Worm (Caenorhabditis elegans) whole organism, L2 larva: ENCODE data around the gene pigw-1.

Source experiments
- C34F6.9 ChIP-seq: fragments of 150-350 bp; optimal IDR thresholded peaks from 2 replicates; lab custom pipeline; 2014; ENCODE audit warnings: missing biosample characterization, missing genetic modification characterization
- F13H6.1 ChIP-seq: sonication (generic microtip); optimal IDR thresholded peaks from 2 replicates; lab custom pipeline; 2016; ENCODE audit warnings: missing genetic modification characterization, missing compliant biosample characterization
- R02D3.7 ChIP-seq: fragments of 150-350 bp; optimal IDR thresholded peaks from 2 replicates; lab custom pipeline; 2014; ENCODE audit warnings: missing biosample characterization, missing genetic modification characterization
- ZK546.5 ChIP-seq: sonication (generic microtip); optimal IDR thresholded peaks from 2 replicates; lab custom pipeline; 2017; ENCODE audit warnings: missing biosample characterization, missing genetic modification characterization
- alr-1 ChIP-seq: fragments of 150-350 bp; optimal IDR thresholded peaks from 2 replicates; lab custom pipeline; 2014; ENCODE audit warnings: missing biosample characterization, missing genetic modification characterization
- aly-2 ChIP-seq: fragments of 150-350 bp; optimal IDR thresholded peaks from 2 replicates; lab custom pipeline; 2014; ENCODE audit warnings: missing biosample characterization, missing genetic modification characterization
- ama-1 ChIP-seq: fragments of 150-350 bp; optimal IDR thresholded peaks from 2 replicates; lab custom pipeline; 2018; ENCODE audit warnings: inconsistent platforms
- blmp-1 ChIP-seq: sonication (generic microtip); optimal IDR thresholded peaks from 2 replicates; lab custom pipeline; 2017; ENCODE audit warnings: missing genetic modification characterization, mild to moderate bottlenecking, missing compliant biosample characterization, antibody characterized with exemption, moderate library complexity; ENCODE audit not compliant: insufficient read depth
- ceh-16 ChIP-seq: fragments of 150-350 bp; optimal IDR thresholded peaks from 2 replicates; lab custom pipeline; 2014; ENCODE audit warnings: missing biosample characterization, missing genetic modification characterization
- ceh-82 ChIP-seq: fragments of 150-350 bp; optimal IDR thresholded peaks from 2 replicates; lab custom pipeline; 2014; ENCODE audit warnings: missing biosample characterization, missing genetic modification characterization
- dmd-4 ChIP-seq: sonication (generic microtip); optimal IDR thresholded peaks from 2 replicates; lab custom pipeline; 2017; ENCODE audit warnings: missing biosample characterization, missing genetic modification characterization
- egl-27 ChIP-seq: sonication (generic microtip); optimal IDR thresholded peaks from 3 replicates; lab custom pipeline; 2017; ENCODE audit warnings: missing biosample characterization, missing genetic modification reagents, missing genetic modification characterization
- elt-3 ChIP-seq: sonication (generic microtip); optimal IDR thresholded peaks from 2 replicates; lab custom pipeline; 2017; ENCODE audit warnings: missing biosample characterization, missing genetic modification characterization
- fos-1 ChIP-seq: fragments of 150-350 bp; optimal IDR thresholded peaks from 2 replicates; lab custom pipeline; 2014; ENCODE audit warnings: missing biosample characterization, missing genetic modification characterization
- lin-11 ChIP-seq: fragments of 150-350 bp; sonication (generic microtip); optimal IDR thresholded peaks from 2 replicates; lab custom pipeline; 2014; ENCODE audit warnings: missing biosample characterization, missing genetic modification characterization, inconsistent platforms, mixed read lengths
- lin-39 ChIP-seq: fragments of 150-350 bp; optimal IDR thresholded peaks from 2 replicates; lab custom pipeline; 2014; ENCODE audit warnings: missing biosample characterization, missing genetic modification reagents, missing genetic modification characterization
- lsy-2 ChIP-seq, 2 experiments: fragments of 150-350 bp in 1 of 2; sonication (generic microtip) in 1 of 2; optimal IDR thresholded peaks; 2 replicates each; lab custom pipeline; 2014 to 2017; ENCODE audit warnings: missing biosample characterization in 2 of 2, missing genetic modification characterization in 2 of 2
- mbf-1 ChIP-seq: sonication (generic microtip); optimal IDR thresholded peaks from 2 replicates; lab custom pipeline; 2017; ENCODE audit warnings: missing biosample characterization, missing genetic modification characterization
- mdl-1 ChIP-seq, 2 experiments: fragments of 150-350 bp in 1 of 2; sonication (generic microtip) in 1 of 2; optimal IDR thresholded peaks; 2 replicates each; lab custom pipeline; 2017; ENCODE audit warnings: missing biosample characterization in 2 of 2, missing genetic modification characterization in 2 of 2
- nhr-10 ChIP-seq: sonication (generic microtip); optimal IDR thresholded peaks from 2 replicates; lab custom pipeline; 2017; ENCODE audit warnings: missing biosample characterization, missing genetic modification characterization
- nhr-23 ChIP-seq: fragments of 150-350 bp; optimal IDR thresholded peaks from 2 replicates; lab custom pipeline; 2014; ENCODE audit warnings: missing biosample characterization, missing genetic modification reagents, missing genetic modification characterization
- nhr-6 ChIP-seq: fragments of 150-350 bp; optimal IDR thresholded peaks from 2 replicates; lab custom pipeline; 2014; ENCODE audit warnings: missing biosample characterization, missing genetic modification characterization
- nhr-77 ChIP-seq: fragments of 150-350 bp; optimal IDR thresholded peaks from 2 replicates; lab custom pipeline; 2014; ENCODE audit warnings: missing biosample characterization, missing genetic modification characterization
- sem-4 ChIP-seq: fragments of 150-350 bp; optimal IDR thresholded peaks from 2 replicates; lab custom pipeline; 2014; ENCODE audit warnings: missing biosample characterization, missing genetic modification reagents, missing genetic modification characterization
- skn-1 ChIP-seq: sonication (generic microtip); optimal IDR thresholded peaks from 2 replicates; lab custom pipeline; 2017; ENCODE audit warnings: missing biosample characterization, missing genetic modification characterization
- sma-9 ChIP-seq, 2 experiments: fragments of 150-350 bp in 1 of 2; sonication (generic microtip) in 1 of 2; optimal IDR thresholded peaks; 2 replicates each; lab custom pipeline; 2014 to 2016; ENCODE audit warnings: missing genetic modification characterization in 2 of 2, mild to moderate bottlenecking in 1 of 2, missing biosample characterization in 1 of 2, missing compliant biosample characterization in 1 of 2, missing genetic modification reagents in 1 of 2, moderate library complexity in 1 of 2
- snpc-4 ChIP-seq: fragments of 150-350 bp; optimal IDR thresholded peaks from 2 replicates; lab custom pipeline; 2014; ENCODE audit warnings: missing biosample characterization, missing genetic modification characterization
- unc-55 ChIP-seq: fragments of 150-350 bp; sonication (generic microtip); optimal IDR thresholded peaks from 3 replicates; lab custom pipeline; 2014; ENCODE audit warnings: missing biosample characterization, missing genetic modification reagents, missing genetic modification characterization
- unc-62 ChIP-seq: fragments of 150-350 bp; optimal IDR thresholded peaks from 2 replicates; lab custom pipeline; 2014; ENCODE audit warnings: missing biosample characterization, missing genetic modification reagents, missing genetic modification characterization
- zag-1 ChIP-seq: fragments of 150-350 bp; optimal IDR thresholded peaks from 2 replicates; lab custom pipeline; 2014; ENCODE audit warnings: missing biosample characterization, missing genetic modification characterization
- ztf-1 ChIP-seq: fragments of 200-800 bp; sonication (Bioruptor generic); conservative IDR thresholded peaks from 2 replicates; pipeline ENCODE4 v1.3.6; 2022; ENCODE audit warnings: missing genetic modification characterization, missing compliant biosample characterization
- ztf-4 ChIP-seq: fragments of 150-350 bp; optimal IDR thresholded peaks from 2 replicates; lab custom pipeline; 2014; ENCODE audit warnings: missing biosample characterization, missing genetic modification characterization

pigw-1 gene

DNA sequence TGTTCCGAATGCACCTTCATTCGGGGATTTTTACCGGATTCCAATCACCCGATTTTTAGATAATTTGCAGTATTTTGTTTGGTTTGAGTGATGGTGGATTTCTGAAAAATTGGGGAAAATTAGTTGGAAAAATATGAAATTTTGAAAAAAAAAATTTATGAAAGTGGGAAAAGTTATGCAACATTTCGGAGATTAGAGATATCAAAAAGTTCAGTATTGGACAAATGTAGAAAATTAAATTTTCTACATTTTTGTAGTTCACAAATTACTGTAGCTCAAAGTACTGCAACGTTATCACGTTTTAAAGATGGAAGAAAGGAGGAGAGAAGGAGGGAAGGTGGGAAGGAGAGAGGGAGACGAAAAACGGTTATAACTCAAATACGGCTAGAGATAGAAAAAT is 32.2 kb downstream of the pigw-1 start, which contains the start of gene ptc-3:
Gene ptc-3, minus strand, starts transcription at position 101 of the 400 bp plus-strand sequence.
- TF ChIP-seq egl-27 (tag; lab: Kevin White, UChicago) (no peak), blmp-1 (tag; lab: Kevin White, UChicago) (no peak)

DNA sequence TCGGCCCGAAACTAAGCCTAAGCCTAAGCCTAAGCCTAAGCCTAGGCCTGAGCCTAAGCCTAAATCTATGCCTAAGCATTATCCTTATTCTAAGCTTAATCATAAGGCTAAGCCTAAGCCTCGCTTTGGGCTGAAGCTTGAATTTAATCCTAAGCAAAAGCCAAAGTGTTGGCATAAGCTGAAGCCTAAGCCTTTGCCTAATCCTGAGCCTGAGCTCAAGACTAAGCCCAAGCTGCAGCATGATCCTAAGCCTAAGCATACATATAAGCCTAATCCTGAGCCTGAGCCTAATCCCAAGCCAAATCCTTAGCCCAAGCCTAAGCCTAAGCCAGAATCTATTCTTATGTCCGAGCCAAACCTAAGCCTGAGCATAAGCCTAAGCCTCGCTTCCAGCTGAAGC is 38.2 kb downstream of the pigw-1 start:
- TF ChIP-seq egl-27 (tag; lab: Kevin White, UChicago): no peak
- TF ChIP-seq ceh-82: no peak
- TF ChIP-seq dmd-4 (tag; lab: Kevin White, UChicago): no peak
- no peak for TF ChIP-seq ztf-1 (GFP tag; lab: Robert Waterston, UW)
- no peak for TF ChIP-seq nhr-23 (tag; lab: Kevin White, UChicago)
- no peak for TF ChIP-seq nhr-77 (tag; lab: Kevin White, UChicago)
- no peak for TF ChIP-seq lin-39 (tag; lab: Kevin White, UChicago)
- TF ChIP-seq zag-1 (tag; lab: Kevin White, UChicago): no peak

DNA sequence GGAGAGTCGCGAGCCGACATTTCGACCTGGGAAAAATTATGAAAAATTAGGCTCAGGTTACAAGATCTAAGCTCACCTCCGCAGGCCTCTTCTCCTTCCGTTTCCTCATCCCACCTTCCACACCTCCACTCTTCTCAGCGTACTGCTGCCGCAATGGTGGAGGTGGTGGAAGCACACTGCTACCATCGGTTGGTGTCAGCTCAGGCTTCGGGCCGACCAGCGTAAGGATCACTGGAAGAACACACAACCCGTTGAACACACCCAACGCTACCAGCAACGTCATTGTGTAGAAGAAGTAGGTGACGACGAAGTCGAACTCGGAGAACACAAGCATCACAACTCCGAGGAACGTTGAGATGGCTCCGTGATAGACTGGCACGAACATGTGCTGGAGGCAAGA is 39.0 kb downstream of the pigw-1 start:
- no peak for TF ChIP-seq unc-55 (GFP tag; lab: Kevin White, UChicago)
- TF ChIP-seq lin-11 (tag; lab: Kevin White, UChicago): no peak
- no peak for TF ChIP-seq nhr-77 (tag; lab: Kevin White, UChicago)
- TF ChIP-seq ZK546.5 (tag; lab: Kevin White, UChicago): no peak
- TF ChIP-seq nhr-6 (tag; lab: Kevin White, UChicago): no peak
- no peak for TF ChIP-seq alr-1
- no peak for TF ChIP-seq nhr-10 (tag; lab: Kevin White, UChicago)
- TF ChIP-seq mbf-1 (tag; lab: Kevin White, UChicago): no peak
- TF ChIP-seq ztf-4 (tag; lab: Kevin White, UChicago): no peak
- no peak for TF ChIP-seq aly-2 (tag; lab: Kevin White, UChicago)
- TF ChIP-seq sma-9 (GFP tag; optimal IDR thresholded peaks at IDR 0.05; lab: Kevin White, UChicago): no peak
- no peak for TF ChIP-seq sma-9 (tag; optimal IDR thresholded peaks at IDR 0.05; lab: Kevin White, UChicago)
- TF ChIP-seq ama-1 (lab: Kevin White, UChicago): no peak
- no peak for TF ChIP-seq mdl-1 (tag; optimal IDR thresholded peaks at IDR 0.05; lab: Kevin White, UChicago)

DNA sequence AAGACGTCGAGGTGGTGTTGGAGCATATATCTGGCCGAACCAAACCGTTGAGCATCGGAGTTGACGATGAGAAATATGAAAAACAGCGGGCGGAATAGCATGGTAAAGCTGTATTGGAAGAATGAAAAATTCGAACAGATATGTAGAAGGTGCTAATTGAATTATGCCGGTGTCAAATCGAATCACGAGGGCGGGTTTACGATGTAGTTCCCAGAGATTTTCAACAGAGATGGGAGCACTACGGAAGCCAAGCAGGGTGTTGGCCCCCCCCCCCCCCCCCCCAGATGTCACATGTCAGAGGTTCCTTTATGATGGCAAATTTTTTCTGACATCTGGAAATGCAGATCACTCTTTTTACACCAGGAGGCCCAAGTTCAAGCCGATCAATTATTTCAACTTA is 41.6 kb downstream of the pigw-1 start, which contains the start of gene Y110A2AL.7:
Gene Y110A2AL.7, minus strand, starts transcription at position 101 of the 400 bp plus-strand sequence.
- TF ChIP-seq ceh-16 (no peak), alr-1 (no peak), C34F6.9 (tag; lab: Kevin White, UChicago) (no peak), R02D3.7 (tag; lab: Kevin White, UChicago) (no peak), ztf-1 (GFP tag; lab: Robert Waterston, UW) (no peak), mbf-1 (tag; lab: Kevin White, UChicago) (no peak), elt-3 (tag; lab: Kevin White, UChicago) (no peak), sem-4 (tag; lab: Kevin White, UChicago) (no peak), snpc-4 (tag; lab: Kevin White, UChicago) (no peak), lsy-2 (tag; optimal IDR thresholded peaks at IDR 0.05; lab: Kevin White, UChicago) (no peak), aly-2 (tag; lab: Kevin White, UChicago) (no peak), unc-55 (GFP tag; lab: Kevin White, UChicago) (no peak), lin-39 (tag; lab: Kevin White, UChicago) (no peak), fos-1 (tag; lab: Kevin White, UChicago) (no peak)
- TF ChIP-seq, all 48 proteins: peak for 0

DNA sequence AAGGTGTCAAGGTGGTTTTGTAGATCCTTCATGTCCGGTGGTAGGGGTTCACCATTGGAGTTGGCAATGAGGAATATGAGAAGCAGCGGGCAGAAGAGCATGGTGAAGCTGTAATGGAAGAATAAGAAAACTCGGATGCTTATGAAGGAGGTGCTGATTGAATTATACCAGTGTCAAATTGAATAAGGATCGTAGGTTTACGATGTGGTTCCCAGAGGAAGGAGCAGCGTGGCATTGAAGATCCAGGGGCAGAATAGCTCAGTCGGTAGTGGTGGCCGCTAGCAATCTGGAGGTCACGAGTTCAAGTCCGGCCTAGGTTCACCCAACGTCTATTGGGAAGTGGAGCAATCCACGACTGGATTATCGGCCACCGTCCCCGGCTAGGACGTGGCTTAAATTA is 43.2 kb downstream of the pigw-1 start, which contains the start of gene Y110A2AL.6:
Gene Y110A2AL.6, minus strand, starts transcription at position 101 of the 400 bp plus-strand sequence.
- TF ChIP-seq unc-62 (GFP tag; lab: Kevin White, UChicago) (no peak), ceh-16 (no peak), skn-1 (tag; lab: Kevin White, UChicago) (no peak), snpc-4 (tag; lab: Kevin White, UChicago) (no peak), nhr-10 (tag; lab: Kevin White, UChicago) (no peak), R02D3.7 (tag; lab: Kevin White, UChicago) (no peak), ceh-82 (no peak), C34F6.9 (tag; lab: Kevin White, UChicago) (no peak), dmd-4 (tag; lab: Kevin White, UChicago) (no peak), zag-1 (tag; lab: Kevin White, UChicago) (no peak), F13H6.1 (no peak), sma-9 (GFP tag; optimal IDR thresholded peaks at IDR 0.05; lab: Kevin White, UChicago) (no peak), sma-9 (tag; optimal IDR thresholded peaks at IDR 0.05; lab: Kevin White, UChicago) (no peak), nhr-77 (tag; lab: Kevin White, UChicago) (no peak)
